Fruit fly (Drosophila melanogaster) whole organism: ENCODE measurements around the gene Alg7.
"Not testable (repeated sequence)": the region's sequence is repeated elsewhere in the genome, so short reads cannot be mapped to it uniquely, and the experiment has no call there.

Experiments
- CG8478 ChIP-seq: fragments of >200 bp; optimal IDR thresholded peaks from 2 replicates; lab custom pipeline; 2018; ENCODE audit warnings: inconsistent platforms
- Dll ChIP-seq: fragments of >200 bp; optimal IDR thresholded peaks from 2 replicates; lab custom pipeline; 2017
- EcR ChIP-seq, 2 experiments: fragments of >200 bp; optimal IDR thresholded peaks; 2 replicates each; lab custom pipeline; 2017; ENCODE audit warnings: missing biosample characterization in 2 of 2, missing genetic modification characterization in 2 of 2, missing genetic modification reagents in 2 of 2
- pan ChIP-seq: fragments of >200 bp; optimal IDR thresholded peaks from 2 replicates; lab custom pipeline; 2017
- psq ChIP-seq: fragments of >200 bp; optimal IDR thresholded peaks from 2 replicates; lab custom pipeline; 2017
- usp ChIP-seq: fragments of >200 bp; optimal IDR thresholded peaks from 2 replicates; lab custom pipeline; 2017; ENCODE audit warnings: missing biosample characterization, missing genetic modification characterization, mixed read lengths

Alg7 gene

DNA sequence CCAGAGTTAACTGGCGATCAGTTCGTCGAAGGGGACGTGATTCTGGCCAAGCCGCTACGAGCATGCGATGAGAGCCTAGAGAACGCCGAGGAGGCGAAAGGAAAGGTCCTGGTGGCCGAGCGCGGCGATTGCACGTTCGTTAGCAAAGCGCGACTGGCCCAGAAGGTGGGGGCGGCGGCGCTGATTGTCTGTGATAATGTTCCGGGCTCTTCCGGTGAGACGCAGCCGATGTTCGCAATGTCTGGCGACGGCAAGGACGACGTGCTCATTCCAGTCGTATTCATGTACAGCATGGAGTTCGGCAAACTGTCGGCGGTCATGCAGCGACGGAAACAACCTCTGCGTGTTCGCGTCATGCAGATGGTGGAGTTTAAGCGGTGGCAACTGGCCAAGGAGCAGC is 16.8 kb downstream of the Alg7 start:
- TF ChIP-seq usp (GFP tag; lab: Kevin White, UChicago): no peak
- TF ChIP-seq EcR (GFP tag; optimal IDR thresholded peaks at IDR 0.05; lab: Kevin White, UChicago): no peak
- TF ChIP-seq CG8478 (lab: Kevin White, UChicago): no peak
- TF ChIP-seq pan: no peak
- no peak for TF ChIP-seq Dll
- TF ChIP-seq psq (lab: Kevin White, UChicago): no peak

DNA sequence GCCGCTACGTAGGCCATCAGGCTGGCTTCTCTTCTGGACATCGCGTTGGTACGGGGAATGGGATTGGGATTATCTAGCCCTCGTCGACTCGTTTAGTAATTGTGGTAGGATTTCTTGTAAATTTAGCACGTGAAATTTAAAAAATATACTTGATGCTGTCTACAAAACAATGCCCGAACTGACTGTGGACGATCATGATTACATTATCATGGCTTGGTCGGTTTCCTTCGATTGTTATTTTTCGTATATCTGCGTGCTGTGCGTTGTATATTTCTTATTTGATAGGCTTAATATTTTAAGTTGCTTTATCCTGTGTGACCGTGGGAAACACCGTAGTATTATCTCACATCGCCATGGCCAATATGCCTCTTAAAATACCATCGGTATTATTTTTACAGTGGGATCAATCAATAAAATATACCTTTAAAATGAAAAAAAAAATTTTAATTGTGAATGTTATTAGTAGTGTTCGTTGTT is 24.0 kb downstream of the Alg7 start, which contains the start of gene CG16972:
TSS of gene CG16972 (minus strand) at position 336 of the 477 bp plus-strand sequence.
- TF ChIP-seq psq (lab: Kevin White, UChicago) (no peak), usp (GFP tag; lab: Kevin White, UChicago) (no peak), pan (no peak)

DNA sequence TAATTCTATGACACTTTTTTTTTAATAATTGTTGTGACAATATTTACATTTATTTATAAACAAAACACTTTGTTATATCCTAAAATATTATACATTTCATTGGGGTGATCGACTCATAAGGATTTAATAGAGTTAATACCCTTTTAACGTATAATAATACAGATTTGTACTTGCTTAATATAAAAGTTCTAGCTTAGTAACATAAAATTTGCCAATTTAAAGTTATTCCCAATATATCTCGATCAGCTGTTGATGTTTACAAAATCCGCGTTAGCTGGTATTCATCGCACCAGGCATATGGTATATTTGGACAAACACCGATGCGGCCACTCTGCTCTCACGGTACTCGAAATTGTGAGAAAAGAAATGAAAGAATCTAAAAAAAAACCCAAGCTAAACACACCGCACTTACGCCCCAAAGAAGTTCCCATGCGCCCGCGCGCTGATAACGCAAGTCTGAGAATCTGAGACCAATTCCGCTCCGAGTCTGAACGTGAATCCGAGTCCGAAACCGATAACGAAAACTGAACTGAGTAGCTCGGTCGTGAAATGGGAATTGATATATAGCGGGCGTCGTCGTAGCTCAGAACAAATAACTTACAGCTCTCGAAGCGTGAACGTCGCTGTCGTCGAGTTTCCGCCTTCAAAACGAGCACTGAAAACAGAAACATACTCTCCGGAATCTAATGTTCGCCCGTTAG is 24.5 kb downstream of the Alg7 start, which contains the start of gene Pect:
TSS of gene Pect (plus strand) at position 326 of the 701 bp plus-strand sequence.
- no peak for TF ChIP-seq EcR (GFP tag; optimal IDR thresholded peaks at IDR 0.05; lab: Kevin White, UChicago)

DNA sequence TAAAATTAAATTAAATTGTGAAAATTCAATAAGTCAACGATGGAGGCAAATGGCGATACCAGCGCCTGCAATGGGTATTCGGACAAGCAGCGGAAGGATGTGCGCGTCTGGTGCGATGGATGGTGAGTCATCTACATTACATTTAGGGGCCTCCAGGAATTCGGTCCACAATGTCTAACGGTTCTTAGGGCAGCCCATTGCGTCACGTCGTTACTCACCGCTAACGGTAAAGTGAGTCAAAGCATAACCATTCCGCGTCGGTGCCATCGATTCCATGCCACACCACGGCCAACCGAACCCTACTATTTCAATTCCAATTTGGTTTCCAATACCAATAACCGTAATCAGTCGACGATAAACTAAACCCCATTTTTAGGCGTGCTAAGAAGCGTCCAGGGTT is 25.1 kb downstream of the Alg7 start:
- TF ChIP-seq CG8478 (lab: Kevin White, UChicago) (no peak), usp (GFP tag; lab: Kevin White, UChicago) (no peak)

DNA sequence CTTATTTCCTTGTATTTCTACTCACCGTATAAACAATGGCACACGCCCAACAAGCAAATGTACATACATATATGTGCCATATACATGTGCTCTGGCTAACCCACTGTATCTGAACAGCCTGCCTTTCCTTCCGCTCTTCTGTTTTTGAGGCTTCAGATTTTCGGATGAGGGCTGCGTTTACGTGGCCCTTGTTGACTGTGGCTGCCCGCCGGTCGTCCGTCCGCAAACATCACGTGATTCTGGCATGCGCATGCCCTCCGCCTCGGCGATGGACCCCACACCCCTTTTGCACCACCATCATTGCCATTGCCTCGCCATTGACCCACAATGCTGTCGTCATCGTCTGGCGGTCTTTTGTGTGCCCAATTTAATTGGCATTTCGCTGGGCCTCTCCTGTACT is 26.2 kb downstream of the Alg7 start:
- TF ChIP-seq EcR (GFP tag; optimal IDR thresholded peaks at IDR 0.05; lab: Kevin White, UChicago) (no peak), Dll (no peak), pan (no peak), CG8478 (lab: Kevin White, UChicago) (no peak), psq (lab: Kevin White, UChicago) (no peak), usp (GFP tag; lab: Kevin White, UChicago) (no peak)

DNA sequence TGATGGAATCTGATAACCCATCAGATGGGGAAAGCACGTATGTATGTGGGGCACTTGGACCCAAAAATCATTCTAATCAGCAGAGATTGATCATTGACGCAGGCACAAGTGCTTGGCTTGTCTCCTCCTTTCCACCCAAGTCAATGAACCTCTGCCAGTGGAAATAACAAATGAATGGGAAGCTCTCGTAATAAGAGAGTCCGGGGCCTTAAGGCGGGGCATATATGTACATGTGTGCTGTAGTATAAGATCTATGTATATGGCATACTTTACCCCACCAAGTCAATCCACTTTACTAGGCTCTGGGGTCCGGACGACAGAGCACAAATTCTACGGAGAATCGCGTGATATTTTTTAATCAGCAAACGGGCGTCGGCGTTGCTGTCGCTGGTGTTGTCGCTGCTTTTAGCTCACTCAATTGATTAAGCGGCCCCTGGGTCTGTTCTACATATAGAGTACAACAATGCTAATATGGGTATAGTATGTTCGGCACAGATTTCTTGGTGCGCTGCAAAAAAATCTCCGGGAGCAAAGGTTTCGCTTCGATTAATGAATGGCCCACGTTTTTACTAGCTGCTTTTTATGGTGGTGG is 27.1 kb downstream of the Alg7 start:
- peak in 1 of 2 experiments; percentile 82 for TF ChIP-seq EcR (GFP tag; optimal IDR thresholded peaks at IDR 0.05; lab: Kevin White, UChicago)
- TF ChIP-seq pan: peak; percentile 22
- no peak for TF ChIP-seq psq (lab: Kevin White, UChicago)

DNA sequence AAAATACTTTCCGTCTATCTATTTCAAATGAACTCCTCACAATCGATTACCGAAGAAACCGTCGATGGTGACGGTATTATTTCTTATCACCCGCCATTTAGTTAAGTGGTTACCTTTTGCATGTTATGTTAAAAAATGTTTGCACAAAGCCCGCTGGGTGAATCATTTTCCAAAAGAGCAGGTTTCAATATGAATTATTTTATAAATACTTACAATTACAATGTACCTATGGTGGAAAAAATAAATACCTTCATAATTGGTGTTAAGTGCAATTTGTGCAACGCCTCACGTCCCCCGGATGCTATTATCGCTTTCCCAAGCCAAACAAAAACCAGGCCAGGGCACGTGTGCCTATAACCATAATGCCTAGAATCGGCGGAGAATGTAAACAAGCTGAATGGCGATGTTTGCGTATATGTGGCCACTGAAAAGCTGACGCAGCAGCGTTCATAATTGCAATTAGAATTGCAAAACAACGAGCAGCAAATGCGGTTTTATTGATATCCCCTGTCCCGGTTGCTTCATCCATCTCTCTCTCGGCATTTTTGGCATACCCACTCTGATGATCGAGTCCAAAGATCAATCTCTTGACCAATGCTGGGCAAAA is 27.9 kb downstream of the Alg7 start:
- TF ChIP-seq usp (GFP tag; lab: Kevin White, UChicago) (no peak), psq (lab: Kevin White, UChicago) (no peak)

DNA sequence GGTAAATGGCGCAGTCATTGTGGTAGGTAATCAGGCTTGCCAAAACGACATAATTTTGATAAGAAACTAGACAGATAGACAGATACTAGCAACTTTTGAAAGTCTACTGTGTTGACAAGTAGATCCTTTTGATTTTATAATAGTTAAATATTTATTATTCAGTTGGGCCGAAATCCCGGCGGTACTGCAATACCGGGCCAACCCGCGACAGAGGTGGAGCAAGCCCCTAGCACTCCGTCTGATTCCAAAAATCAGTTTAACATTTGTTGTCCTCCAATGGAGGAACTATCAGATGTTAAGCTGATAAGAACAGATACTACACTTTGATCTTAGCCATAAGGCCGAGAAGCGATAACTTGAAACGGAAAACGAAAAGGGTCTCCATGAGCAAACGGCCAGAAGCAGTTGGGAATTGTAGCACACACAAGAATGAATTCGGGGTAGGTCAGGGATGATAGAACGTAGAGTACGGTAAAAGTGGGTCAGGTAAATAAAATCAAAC is 32.8 kb downstream of the Alg7 start, which contains the start of gene CG15482:
TSS of gene CG15482 (minus strand) at position 51 of the 502 bp plus-strand sequence.
- not testable (repeated sequence) for TF ChIP-seq pan; EcR (GFP tag; optimal IDR thresholded peaks at IDR 0.05; lab: Kevin White, UChicago); Dll

DNA sequence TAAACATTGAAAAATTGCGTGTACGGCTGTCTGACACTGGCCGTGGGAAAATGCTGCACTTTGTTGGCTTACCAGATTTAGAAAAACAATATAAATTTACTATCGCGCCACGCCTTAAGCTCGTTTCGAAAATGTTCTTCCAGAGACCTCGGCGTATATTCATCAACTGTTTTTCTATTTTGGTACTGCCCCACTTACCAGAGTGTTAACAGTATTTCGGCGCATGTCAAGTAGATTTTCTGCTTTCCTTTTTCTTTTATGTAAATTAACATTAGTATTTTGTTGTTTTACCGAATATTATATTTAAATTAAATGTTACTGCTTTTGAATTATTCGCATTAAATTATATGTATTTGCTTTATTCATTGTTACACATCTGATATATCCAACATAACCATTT is 36.0 kb downstream of the Alg7 start, which contains the start of gene kek4:
TSS of gene kek4 (minus strand) at position 341 of the 400 bp plus-strand sequence.
- TF ChIP-seq psq (lab: Kevin White, UChicago): no peak
- no peak for TF ChIP-seq EcR (GFP tag; optimal IDR thresholded peaks at IDR 0.05; lab: Kevin White, UChicago)
- TF ChIP-seq usp (GFP tag; lab: Kevin White, UChicago): no peak
- TF ChIP-seq CG8478 (lab: Kevin White, UChicago): no peak
- TF ChIP-seq pan: no peak

DNA sequence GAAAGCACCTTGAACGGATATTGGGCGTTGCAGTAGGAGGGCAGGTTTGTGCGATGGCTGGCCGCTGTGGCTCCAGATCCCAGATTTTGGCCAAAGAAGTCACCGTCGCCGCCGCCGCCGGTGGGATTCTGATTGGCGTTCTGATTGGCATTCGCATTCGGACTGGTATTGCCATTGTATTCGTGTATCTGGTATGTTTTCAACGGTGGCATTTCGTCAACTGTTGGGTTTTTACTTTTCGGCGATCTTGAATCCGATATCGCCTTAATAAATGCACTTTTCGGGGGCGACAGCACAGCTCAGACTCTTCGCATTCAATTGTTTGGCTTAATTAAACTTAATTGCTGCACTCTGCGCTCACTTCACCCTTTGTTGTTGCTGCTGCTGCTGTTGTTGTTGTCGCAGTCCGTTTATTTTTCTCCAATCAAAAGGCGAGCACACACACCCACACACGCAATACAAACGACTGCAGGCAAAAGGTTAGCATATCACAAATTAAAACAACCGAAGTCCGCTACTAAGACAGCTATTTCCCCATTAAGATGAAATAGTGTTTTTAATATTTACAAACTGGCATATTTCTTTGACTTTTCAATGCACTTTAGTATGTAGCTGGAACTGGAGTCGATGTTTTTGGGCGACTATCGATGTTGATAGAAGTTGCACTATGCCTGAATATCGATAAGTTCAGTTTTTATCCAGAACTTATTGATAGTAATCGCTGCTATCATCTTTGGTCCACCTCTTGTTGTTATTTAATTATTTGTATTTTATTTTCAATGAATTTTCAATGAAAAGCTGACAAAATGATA is 40.4 kb downstream of the Alg7 start, which contains the start of the genes CG9426 and mRF1:
TSS of gene CG9426 (minus strand) at position 643 of the 812 bp plus-strand sequence.
TSS of gene mRF1 (plus strand) at position 699 of the 812 bp plus-strand sequence.
- TF ChIP-seq EcR (GFP tag; optimal IDR thresholded peaks at IDR 0.05; lab: Kevin White, UChicago) (no peak), CG8478 (lab: Kevin White, UChicago) (no peak), Dll (no peak), usp (GFP tag; lab: Kevin White, UChicago) (no peak), psq (lab: Kevin White, UChicago) (no peak), pan (no peak)

DNA sequence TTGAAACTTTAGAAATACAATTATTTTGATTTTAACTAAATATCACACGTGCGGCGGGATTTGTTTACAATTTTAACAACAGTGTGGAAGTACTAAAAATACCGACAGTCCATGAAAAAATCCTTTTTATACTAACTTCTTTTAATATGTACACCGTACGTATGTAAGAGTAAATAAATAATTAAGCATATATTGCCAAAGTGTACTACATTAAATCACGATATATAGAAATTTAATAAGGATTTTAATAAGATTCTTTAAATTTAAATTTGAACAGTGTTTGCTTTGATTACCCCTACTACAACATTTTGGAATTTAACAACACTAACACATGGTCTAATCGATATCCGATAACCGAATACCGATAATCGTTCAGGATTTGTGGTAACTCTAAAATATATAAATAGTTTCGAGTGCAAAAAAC is 43.2 kb downstream of the Alg7 start, which contains the start of the genes Ski6 and CG16812:
TSS of gene Ski6 (minus strand) at position 205 of the 424 bp plus-strand sequence.
TSS of gene CG16812 (plus strand) at position 363 of the 424 bp plus-strand sequence.
- TF ChIP-seq psq (lab: Kevin White, UChicago): no peak
- no peak for TF ChIP-seq CG8478 (lab: Kevin White, UChicago)
- no peak for TF ChIP-seq EcR (GFP tag; optimal IDR thresholded peaks at IDR 0.05; lab: Kevin White, UChicago)
- no peak for TF ChIP-seq pan
- TF ChIP-seq usp (GFP tag; lab: Kevin White, UChicago): no peak
- no peak for TF ChIP-seq Dll
